Worm (Caenorhabditis elegans) whole organism, late embryonic: ENCODE results near the gene fbxa-39.

Experiments
- ceh-22 ChIP-seq: sonication (generic microtip); optimal IDR thresholded peaks from 2 replicates; lab custom pipeline; 2017; ENCODE audit warnings: missing biosample characterization, missing genetic modification characterization
- ceh-30 ChIP-seq: fragments of 150-350 bp; optimal IDR thresholded peaks from 2 replicates; lab custom pipeline; 2014; ENCODE audit warnings: missing biosample characterization, missing genetic modification characterization
- ceh-48 ChIP-seq: sonication (generic microtip); optimal IDR thresholded peaks from 2 replicates; lab custom pipeline; 2016; ENCODE audit warnings: missing genetic modification characterization, inconsistent platforms, missing compliant biosample characterization
- dve-1 ChIP-seq: sonication (generic microtip); optimal IDR thresholded peaks from 2 replicates; lab custom pipeline; 2017; ENCODE audit warnings: antibody characterized with exemption, mild to moderate bottlenecking, missing genetic modification characterization, missing compliant biosample characterization
- elt-2 ChIP-seq: sonication (generic microtip); optimal IDR thresholded peaks from 2 replicates; lab custom pipeline; 2016; ENCODE audit warnings: missing genetic modification reagents, missing genetic modification characterization, missing compliant biosample characterization
- hlh-15 ChIP-seq: sonication (generic microtip); optimal IDR thresholded peaks from 2 replicates; lab custom pipeline; 2016; ENCODE audit warnings: missing genetic modification characterization, missing compliant biosample characterization
- madf-2 ChIP-seq: sonication (generic microtip); optimal IDR thresholded peaks from 2 replicates; lab custom pipeline; 2017; ENCODE audit warnings: missing genetic modification characterization, missing compliant biosample characterization
- nhr-11 ChIP-seq: fragments of 150-350 bp; optimal IDR thresholded peaks from 2 replicates; lab custom pipeline; 2014; ENCODE audit warnings: missing biosample characterization, missing genetic modification characterization
- pha-4 ChIP-seq: fragments of 150-350 bp; optimal IDR thresholded peaks from 2 replicates; lab custom pipeline; 2018; ENCODE audit warnings: missing biosample characterization, missing genetic modification reagents, missing genetic modification characterization
- pqm-1 ChIP-seq: sonication (generic microtip); optimal IDR thresholded peaks from 2 replicates; lab custom pipeline; 2016; ENCODE audit warnings: missing genetic modification characterization, missing compliant biosample characterization
- tbx-7 ChIP-seq: sonication (generic microtip); optimal IDR thresholded peaks from 2 replicates; lab custom pipeline; 2016; ENCODE audit warnings: missing genotype, missing genetic modification characterization, missing compliant biosample characterization
- unc-55 ChIP-seq: sonication (generic microtip); optimal IDR thresholded peaks from 2 replicates; lab custom pipeline; 2017; ENCODE audit warnings: missing biosample characterization, missing genetic modification reagents, missing genetic modification characterization

ce11 chrIII:2283341-2283847 is 10.6 kb downstream of the fbxa-39 start:
- TF ChIP-seq tbx-7 (no peak), unc-55 (GFP tag; lab: Kevin White, UChicago) (no peak), dve-1 (tag; lab: Kevin White, UChicago) (no peak), hlh-15 (tag; lab: Kevin White, UChicago) (no peak), elt-2 (tag; lab: Kevin White, UChicago) (no peak), madf-2 (no peak), ceh-22 (tag; lab: Kevin White, UChicago) (no peak), pqm-1 (tag; lab: Kevin White, UChicago) (no peak), ceh-48 (peak; percentile 92), pha-4 (tag; lab: Kevin White, UChicago) (no peak), ceh-30 (tag; lab: Kevin White, UChicago) (no peak), nhr-11 (tag; lab: Kevin White, UChicago) (no peak)
